Worm (Caenorhabditis elegans) whole organism, L2 larva: Measurements from ENCODE around the gene nhr-120.
A peak's percentile ranks its signal among the peaks of the same experiment; 100 is the strongest.

ENCODE experiments used
- C34F6.9 ChIP-seq: fragments of 150-350 bp; optimal IDR thresholded peaks from 2 replicates; lab custom pipeline; 2014; ENCODE audit warnings: missing biosample characterization, missing genetic modification characterization
- F13H6.1 ChIP-seq: sonication (generic microtip); optimal IDR thresholded peaks from 2 replicates; lab custom pipeline; 2016; ENCODE audit warnings: missing genetic modification characterization, missing compliant biosample characterization
- R02D3.7 ChIP-seq: fragments of 150-350 bp; optimal IDR thresholded peaks from 2 replicates; lab custom pipeline; 2014; ENCODE audit warnings: missing biosample characterization, missing genetic modification characterization
- Y55F3AM.14 ChIP-seq: fragments of 200-800 bp; sonication (Bioruptor generic); optimal IDR thresholded peaks from 2 replicates; lab custom pipeline; 2018; ENCODE audit warnings: mild to moderate bottlenecking, missing genetic modification characterization, missing compliant biosample characterization
- alr-1 ChIP-seq: fragments of 150-350 bp; optimal IDR thresholded peaks from 2 replicates; lab custom pipeline; 2014; ENCODE audit warnings: missing biosample characterization, missing genetic modification characterization
- aly-2 ChIP-seq: fragments of 150-350 bp; optimal IDR thresholded peaks from 2 replicates; lab custom pipeline; 2014; ENCODE audit warnings: missing biosample characterization, missing genetic modification characterization
- ama-1 ChIP-seq: fragments of 150-350 bp; optimal IDR thresholded peaks from 2 replicates; lab custom pipeline; 2018; ENCODE audit warnings: inconsistent platforms
- ceh-16 ChIP-seq: fragments of 150-350 bp; optimal IDR thresholded peaks from 2 replicates; lab custom pipeline; 2014; ENCODE audit warnings: missing biosample characterization, missing genetic modification characterization
- ceh-82 ChIP-seq: fragments of 150-350 bp; optimal IDR thresholded peaks from 2 replicates; lab custom pipeline; 2014; ENCODE audit warnings: missing biosample characterization, missing genetic modification characterization
- crh-2 ChIP-seq: sonication (generic microtip); optimal IDR thresholded peaks from 2 replicates; lab custom pipeline; 2017; ENCODE audit warnings: missing biosample characterization, missing genetic modification characterization
- egl-27 ChIP-seq: sonication (generic microtip); optimal IDR thresholded peaks from 3 replicates; lab custom pipeline; 2017; ENCODE audit warnings: missing biosample characterization, missing genetic modification reagents, missing genetic modification characterization
- elt-1 ChIP-seq: fragments of 150-350 bp; optimal IDR thresholded peaks from 2 replicates; lab custom pipeline; 2014; ENCODE audit warnings: missing biosample characterization, missing genetic modification characterization
- elt-3 ChIP-seq: sonication (generic microtip); optimal IDR thresholded peaks from 2 replicates; lab custom pipeline; 2017; ENCODE audit warnings: missing biosample characterization, missing genetic modification characterization
- fos-1 ChIP-seq: fragments of 150-350 bp; optimal IDR thresholded peaks from 2 replicates; lab custom pipeline; 2014; ENCODE audit warnings: missing biosample characterization, missing genetic modification characterization
- lin-11 ChIP-seq: fragments of 150-350 bp; sonication (generic microtip); optimal IDR thresholded peaks from 2 replicates; lab custom pipeline; 2014; ENCODE audit warnings: missing biosample characterization, missing genetic modification characterization, inconsistent platforms, mixed read lengths
- lin-39 ChIP-seq: fragments of 150-350 bp; optimal IDR thresholded peaks from 2 replicates; lab custom pipeline; 2014; ENCODE audit warnings: missing biosample characterization, missing genetic modification reagents, missing genetic modification characterization
- lsy-2 ChIP-seq, 2 experiments: fragments of 150-350 bp in 1 of 2; sonication (generic microtip) in 1 of 2; optimal IDR thresholded peaks; 2 replicates each; lab custom pipeline; 2014 to 2017; ENCODE audit warnings: missing biosample characterization in 2 of 2, missing genetic modification characterization in 2 of 2
- mbf-1 ChIP-seq: sonication (generic microtip); optimal IDR thresholded peaks from 2 replicates; lab custom pipeline; 2017; ENCODE audit warnings: missing biosample characterization, missing genetic modification characterization
- mdl-1 ChIP-seq, 2 experiments: fragments of 150-350 bp in 1 of 2; sonication (generic microtip) in 1 of 2; optimal IDR thresholded peaks; 2 replicates each; lab custom pipeline; 2017; ENCODE audit warnings: missing biosample characterization in 2 of 2, missing genetic modification characterization in 2 of 2
- nhr-10 ChIP-seq: sonication (generic microtip); optimal IDR thresholded peaks from 2 replicates; lab custom pipeline; 2017; ENCODE audit warnings: missing biosample characterization, missing genetic modification characterization
- nhr-11 ChIP-seq: fragments of 150-350 bp; optimal IDR thresholded peaks from 2 replicates; lab custom pipeline; 2014; ENCODE audit warnings: missing biosample characterization, missing genetic modification characterization
- nhr-12 ChIP-seq: fragments of 150-350 bp; optimal IDR thresholded peaks from 2 replicates; lab custom pipeline; 2014; ENCODE audit warnings: missing biosample characterization, missing genetic modification characterization
- nhr-129 ChIP-seq: fragments of 150-350 bp; optimal IDR thresholded peaks from 2 replicates; lab custom pipeline; 2014; ENCODE audit warnings: missing biosample characterization, missing genetic modification characterization
- nhr-21 ChIP-seq: fragments of 150-350 bp; optimal IDR thresholded peaks from 2 replicates; lab custom pipeline; 2014; ENCODE audit warnings: missing biosample characterization, missing genetic modification characterization
- nhr-23 ChIP-seq: fragments of 150-350 bp; optimal IDR thresholded peaks from 2 replicates; lab custom pipeline; 2014; ENCODE audit warnings: missing biosample characterization, missing genetic modification reagents, missing genetic modification characterization
- nhr-237 ChIP-seq: fragments of 150-350 bp; optimal IDR thresholded peaks from 2 replicates; lab custom pipeline; 2014; ENCODE audit warnings: missing biosample characterization, missing genetic modification characterization
- nhr-25 ChIP-seq: fragments of 150-350 bp; sonication (generic microtip); optimal IDR thresholded peaks from 3 replicates; lab custom pipeline; 2014; ENCODE audit warnings: missing biosample characterization, missing genetic modification characterization
- nhr-6 ChIP-seq: fragments of 150-350 bp; optimal IDR thresholded peaks from 2 replicates; lab custom pipeline; 2014; ENCODE audit warnings: missing biosample characterization, missing genetic modification characterization
- nhr-77 ChIP-seq: fragments of 150-350 bp; optimal IDR thresholded peaks from 2 replicates; lab custom pipeline; 2014; ENCODE audit warnings: missing biosample characterization, missing genetic modification characterization
- peb-1 ChIP-seq: fragments of 150-350 bp; optimal IDR thresholded peaks from 2 replicates; lab custom pipeline; 2014; ENCODE audit warnings: missing biosample characterization, missing genetic modification characterization
- sem-4 ChIP-seq: fragments of 150-350 bp; optimal IDR thresholded peaks from 2 replicates; lab custom pipeline; 2014; ENCODE audit warnings: missing biosample characterization, missing genetic modification reagents, missing genetic modification characterization
- skn-1 ChIP-seq: sonication (generic microtip); optimal IDR thresholded peaks from 2 replicates; lab custom pipeline; 2017; ENCODE audit warnings: missing biosample characterization, missing genetic modification characterization
- sma-3 ChIP-seq: sonication (generic microtip); optimal IDR thresholded peaks from 2 replicates; lab custom pipeline; 2016; ENCODE audit warnings: missing genetic modification reagents, missing genetic modification characterization, missing compliant biosample characterization
- sma-9 ChIP-seq, 2 experiments: fragments of 150-350 bp in 1 of 2; sonication (generic microtip) in 1 of 2; optimal IDR thresholded peaks; 2 replicates each; lab custom pipeline; 2014 to 2016; ENCODE audit warnings: missing genetic modification characterization in 2 of 2, mild to moderate bottlenecking in 1 of 2, missing biosample characterization in 1 of 2, missing compliant biosample characterization in 1 of 2, missing genetic modification reagents in 1 of 2, moderate library complexity in 1 of 2
- snpc-4 ChIP-seq: fragments of 150-350 bp; optimal IDR thresholded peaks from 2 replicates; lab custom pipeline; 2014; ENCODE audit warnings: missing biosample characterization, missing genetic modification characterization
- unc-39 ChIP-seq: fragments of 150-350 bp; optimal IDR thresholded peaks from 2 replicates; lab custom pipeline; 2014; ENCODE audit warnings: missing biosample characterization, missing genetic modification characterization
- unc-62 ChIP-seq: fragments of 150-350 bp; optimal IDR thresholded peaks from 2 replicates; lab custom pipeline; 2014; ENCODE audit warnings: missing biosample characterization, missing genetic modification reagents, missing genetic modification characterization
- zag-1 ChIP-seq: fragments of 150-350 bp; optimal IDR thresholded peaks from 2 replicates; lab custom pipeline; 2014; ENCODE audit warnings: missing biosample characterization, missing genetic modification characterization
- ztf-1 ChIP-seq: fragments of 200-800 bp; sonication (Bioruptor generic); conservative IDR thresholded peaks from 2 replicates; pipeline ENCODE4 v1.3.6; 2022; ENCODE audit warnings: missing genetic modification characterization, missing compliant biosample characterization
- ztf-4 ChIP-seq: fragments of 150-350 bp; optimal IDR thresholded peaks from 2 replicates; lab custom pipeline; 2014; ENCODE audit warnings: missing biosample characterization, missing genetic modification characterization

The nhr-120 gene

ce11 chrX:6668911-6669310 is 28.5 kb upstream of the nhr-120 start, which contains the start of gene nhr-137:
TSS of gene nhr-137 (minus strand) at chrX:6669011.
- TF ChIP-seq ceh-82 (tag; lab: Kevin White, UChicago) (no peak), snpc-4 (tag; lab: Kevin White, UChicago) (no peak), skn-1 (tag; lab: Kevin White, UChicago) (no peak), nhr-21 (tag; lab: Kevin White, UChicago) (no peak), F13H6.1 (tag; lab: Kevin White, UChicago) (no peak), zag-1 (tag; lab: Kevin White, UChicago) (no peak), nhr-129 (tag; lab: Kevin White, UChicago) (no peak), C34F6.9 (no peak), lin-11 (tag; lab: Kevin White, UChicago) (no peak), aly-2 (tag; lab: Kevin White, UChicago) (no peak), unc-39 (tag; lab: Kevin White, UChicago) (no peak), nhr-11 (tag; lab: Kevin White, UChicago) (no peak), nhr-237 (tag; lab: Kevin White, UChicago) (no peak), nhr-25 (no peak)

DNA sequence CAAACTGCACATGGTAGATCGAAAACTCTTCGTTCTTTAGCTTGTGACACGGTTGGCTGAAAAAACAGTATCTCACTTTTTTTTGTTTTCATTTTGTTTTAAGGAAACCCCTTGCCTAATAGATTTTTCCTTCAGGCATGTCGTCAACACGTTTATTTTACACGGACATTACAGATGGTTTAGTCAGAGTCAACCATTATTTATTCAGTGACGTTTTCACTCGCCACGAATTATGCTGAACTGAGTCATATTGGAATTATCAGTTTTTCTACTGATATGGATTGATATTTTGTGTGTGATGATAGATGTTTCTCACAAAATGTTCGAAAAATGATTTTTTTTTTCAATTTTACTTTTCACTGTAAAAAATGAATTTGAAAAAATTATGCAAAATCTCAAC is 27.0 kb upstream of the nhr-120 start:
- TF ChIP-seq aly-2 (tag; lab: Kevin White, UChicago): no peak
- no peak for TF ChIP-seq mbf-1 (tag; lab: Kevin White, UChicago)
- no peak for TF ChIP-seq nhr-12 (tag; lab: Kevin White, UChicago)
- TF ChIP-seq nhr-10 (tag; lab: Kevin White, UChicago): no peak
- peak; percentile 96 for TF ChIP-seq fos-1
- TF ChIP-seq sma-3: no peak
- no peak for TF ChIP-seq C34F6.9
- TF ChIP-seq nhr-21 (tag; lab: Kevin White, UChicago): no peak
- no peak for TF ChIP-seq nhr-77 (tag; lab: Kevin White, UChicago)
- no peak for TF ChIP-seq snpc-4 (tag; lab: Kevin White, UChicago)
- no peak for TF ChIP-seq sem-4 (tag; lab: Kevin White, UChicago)
- TF ChIP-seq lin-39 (tag; lab: Kevin White, UChicago): no peak
- TF ChIP-seq elt-1: no peak
- TF ChIP-seq mdl-1 (tag; optimal IDR thresholded peaks at IDR 0.05; lab: Kevin White, UChicago): no peak
- no peak for TF ChIP-seq nhr-129 (tag; lab: Kevin White, UChicago)
- no peak for TF ChIP-seq zag-1 (tag; lab: Kevin White, UChicago)
- TF ChIP-seq F13H6.1 (tag; lab: Kevin White, UChicago): no peak
- no peak for TF ChIP-seq unc-39 (tag; lab: Kevin White, UChicago)
- TF ChIP-seq sma-9 (GFP tag; optimal IDR thresholded peaks at IDR 0.05; lab: Kevin White, UChicago): peak; percentile 53
- TF ChIP-seq sma-9 (tag; optimal IDR thresholded peaks at IDR 0.05; lab: Kevin White, UChicago): no peak
- TF ChIP-seq unc-62 (GFP tag; lab: Kevin White, UChicago): no peak
- TF ChIP-seq ceh-82 (tag; lab: Kevin White, UChicago): no peak
- TF ChIP-seq Y55F3AM.14 (GFP tag; lab: Kevin White, UChicago): no peak
- TF ChIP-seq alr-1: no peak
- TF ChIP-seq elt-3 (tag; lab: Kevin White, UChicago): no peak
- TF ChIP-seq R02D3.7 (tag; lab: Kevin White, UChicago): no peak
- TF ChIP-seq ceh-16 (tag; lab: Kevin White, UChicago): no peak
- TF ChIP-seq peb-1 (tag; lab: Kevin White, UChicago): no peak
- peak; percentile 1 for TF ChIP-seq skn-1 (tag; lab: Kevin White, UChicago)
- peak; percentile 25 for TF ChIP-seq crh-2
- TF ChIP-seq nhr-237 (tag; lab: Kevin White, UChicago): no peak
- no peak for TF ChIP-seq nhr-23 (tag; lab: Kevin White, UChicago)
- no peak for TF ChIP-seq nhr-6 (tag; lab: Kevin White, UChicago)
- no peak for TF ChIP-seq lin-11 (tag; lab: Kevin White, UChicago)
- no peak for TF ChIP-seq egl-27
- TF ChIP-seq lsy-2 (tag; optimal IDR thresholded peaks at IDR 0.05; lab: Kevin White, UChicago): no peak

ce11 chrX:6665129-6665858 is 24.9 kb upstream of the nhr-120 start:
- TF ChIP-seq sma-3 (peak; percentile 62), ztf-1 (no peak), ztf-4 (tag; lab: Kevin White, UChicago) (no peak), ceh-16 (tag; lab: Kevin White, UChicago) (no peak), nhr-77 (tag; lab: Kevin White, UChicago) (no peak), C34F6.9 (no peak), elt-3 (tag; lab: Kevin White, UChicago) (no peak), lsy-2 (tag; optimal IDR thresholded peaks at IDR 0.05; lab: Kevin White, UChicago) (no peak), fos-1 (peak; percentile 33), sem-4 (tag; lab: Kevin White, UChicago) (no peak), unc-62 (GFP tag; lab: Kevin White, UChicago) (no peak), crh-2 (peak; percentile 42), F13H6.1 (tag; lab: Kevin White, UChicago) (no peak), skn-1 (tag; lab: Kevin White, UChicago) (no peak), nhr-237 (tag; lab: Kevin White, UChicago) (no peak), nhr-129 (tag; lab: Kevin White, UChicago) (peak; percentile 6), alr-1 (no peak), sma-9 (GFP tag; optimal IDR thresholded peaks at IDR 0.05; lab: Kevin White, UChicago) (peak; percentile 54), sma-9 (tag; optimal IDR thresholded peaks at IDR 0.05; lab: Kevin White, UChicago) (no peak), ama-1 (no peak), nhr-6 (tag; lab: Kevin White, UChicago) (no peak), lin-39 (tag; lab: Kevin White, UChicago) (no peak)
